Worm (Caenorhabditis elegans) whole organism, late embryonic: ENCODE results near the gene sago-1.

Experiments used
- ama-1 ChIP-seq: fragments of 150-350 bp; optimal IDR thresholded peaks from 2 replicates; lab custom pipeline; 2014
- dve-1 ChIP-seq: sonication (generic microtip); optimal IDR thresholded peaks from 2 replicates; lab custom pipeline; 2017; ENCODE audit warnings: antibody characterized with exemption, mild to moderate bottlenecking, missing genetic modification characterization, missing compliant biosample characterization
- ets-4 ChIP-seq: sonication (generic microtip); optimal IDR thresholded peaks from 2 replicates; lab custom pipeline; 2016; ENCODE audit warnings: missing genetic modification characterization, missing compliant biosample characterization
- fax-1 ChIP-seq: sonication (generic microtip); optimal IDR thresholded peaks from 2 replicates; lab custom pipeline; 2016; ENCODE audit warnings: missing genotype, missing genetic modification characterization, missing compliant biosample characterization
- fkh-10 ChIP-seq: fragments of 150-350 bp; optimal IDR thresholded peaks from 2 replicates; lab custom pipeline; 2014; ENCODE audit warnings: missing biosample characterization, missing genetic modification reagents, missing genetic modification characterization
- hlh-30 ChIP-seq: sonication (generic microtip); optimal IDR thresholded peaks from 2 replicates; lab custom pipeline; 2017; ENCODE audit warnings: antibody characterized with exemption, missing genetic modification characterization, missing compliant biosample characterization; ENCODE audit not compliant: insufficient read depth
- mec-3 ChIP-seq: sonication (generic microtip); optimal IDR thresholded peaks from 2 replicates; lab custom pipeline; 2016; ENCODE audit warnings: borderline replicate concordance, missing genetic modification characterization, missing compliant biosample characterization
- pag-3 ChIP-seq: sonication (generic microtip); optimal IDR thresholded peaks from 2 replicates; lab custom pipeline; 2016; ENCODE audit warnings: missing compliant biosample characterization, missing genetic modification characterization, borderline replicate concordance
- pha-4 ChIP-seq: fragments of 150-350 bp; optimal IDR thresholded peaks from 2 replicates; lab custom pipeline; 2018; ENCODE audit warnings: missing biosample characterization, missing genetic modification reagents, missing genetic modification characterization
- pqm-1 ChIP-seq: sonication (generic microtip); optimal IDR thresholded peaks from 2 replicates; lab custom pipeline; 2016; ENCODE audit warnings: missing genetic modification characterization, missing compliant biosample characterization
- rnt-1 ChIP-seq: sonication (generic microtip); optimal IDR thresholded peaks from 2 replicates; lab custom pipeline; 2016; ENCODE audit warnings: missing genetic modification characterization, missing compliant biosample characterization
- unc-3 ChIP-seq, 2 experiments: fragments of 200-800 bp in 1 of 2; sonication (Bioruptor generic) in 1 of 2; sonication (generic microtip) in 1 of 2; conservative IDR thresholded peaks in 1 of 2; optimal IDR thresholded peaks in 1 of 2; 2 replicates each; pipeline versions ENCODE4 v1.3.6 to Lab custom; 2016 to 2022; ENCODE audit warnings: missing compliant biosample characterization in 2 of 2, missing genetic modification characterization in 2 of 2, missing genetic modification reagents in 1 of 2

DNA sequence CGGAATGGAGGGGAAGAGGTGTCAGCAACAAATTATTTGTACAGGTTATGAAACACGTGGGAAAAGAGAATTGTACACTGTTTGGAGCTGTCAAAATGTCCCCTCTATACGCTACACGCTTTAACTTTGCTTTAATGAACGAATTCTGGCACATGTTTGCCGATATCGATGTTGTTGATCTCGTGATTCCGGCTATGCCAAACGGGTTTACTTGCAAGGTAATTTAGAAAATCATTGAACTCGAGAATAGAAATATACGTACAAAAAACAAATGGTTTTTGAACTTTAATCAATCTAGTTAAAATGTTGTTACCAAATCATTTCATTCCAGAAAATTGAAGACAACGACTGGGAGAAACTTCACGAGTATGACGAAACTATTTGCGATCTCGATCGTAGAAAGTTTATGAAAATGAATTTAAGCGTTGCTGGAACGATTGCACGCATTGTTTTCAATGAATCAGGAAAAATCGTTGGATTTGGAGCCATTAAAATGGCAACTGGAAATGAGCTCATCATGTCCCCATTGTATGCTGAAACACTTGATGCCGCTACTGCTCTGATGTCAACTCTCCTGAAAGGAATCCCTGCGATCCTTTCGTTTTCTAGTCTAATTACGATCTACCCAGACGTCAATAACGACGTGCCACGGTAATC lies 26.3 kb upstream of the sago-1 start:
- TF ChIP-seq pag-3: no peak
- no peak for TF ChIP-seq ama-1 (lab: Kevin White, UChicago)
- no peak for TF ChIP-seq pqm-1 (tag; lab: Kevin White, UChicago)
- TF ChIP-seq hlh-30: no peak
- no peak for TF ChIP-seq unc-3 (GFP tag; conservative IDR thresholded peaks at IDR 0.05; lab: Robert Waterston, UW)
- no peak for TF ChIP-seq unc-3 (tag; optimal IDR thresholded peaks at IDR 0.05; lab: Kevin White, UChicago)
- no peak for TF ChIP-seq ets-4 (tag; lab: Kevin White, UChicago)
- TF ChIP-seq mec-3 (tag; lab: Kevin White, UChicago): no peak
- TF ChIP-seq rnt-1 (tag; lab: Kevin White, UChicago): no peak
- TF ChIP-seq pha-4 (tag; lab: Kevin White, UChicago): no peak
- no peak for TF ChIP-seq dve-1 (tag; lab: Kevin White, UChicago)
- TF ChIP-seq fax-1 (tag; lab: Kevin White, UChicago): no peak
- no peak for TF ChIP-seq fkh-10 (GFP tag; lab: Kevin White, UChicago)
